Worm (Caenorhabditis elegans) whole organism, late embryonic: Measurements from ENCODE around the gene ttr-50.

ENCODE experiments used
- ceh-9 ChIP-seq: sonication (generic microtip); optimal IDR thresholded peaks from 2 replicates; lab custom pipeline; 2016; ENCODE audit warnings: mild to moderate bottlenecking, missing genetic modification characterization, inconsistent platforms, missing compliant biosample characterization
- fkh-6 ChIP-seq: sonication (generic microtip); optimal IDR thresholded peaks from 2 replicates; lab custom pipeline; 2016; ENCODE audit warnings: missing genetic modification characterization, missing compliant biosample characterization
- nhr-11 ChIP-seq: fragments of 150-350 bp; optimal IDR thresholded peaks from 2 replicates; lab custom pipeline; 2014; ENCODE audit warnings: missing biosample characterization, missing genetic modification characterization
- ref-2 ChIP-seq: sonication (generic microtip); optimal IDR thresholded peaks from 2 replicates; lab custom pipeline; 2016; ENCODE audit warnings: missing genetic modification characterization, missing compliant biosample characterization
- unc-55 ChIP-seq: sonication (generic microtip); optimal IDR thresholded peaks from 2 replicates; lab custom pipeline; 2017; ENCODE audit warnings: missing biosample characterization, missing genetic modification reagents, missing genetic modification characterization

- TF ChIP-seq ceh-9 (no peak), nhr-11 (tag; lab: Kevin White, UChicago) (no peak), ref-2 (tag; lab: Kevin White, UChicago) (no peak), unc-55 (GFP tag; lab: Kevin White, UChicago) (no peak), fkh-6 (no peak)
Observed at ce11 chrIV:11603265-11603840, 37.5 kb downstream of the ttr-50 start.
